Fruit fly (Drosophila melanogaster) whole organism, adult: ENCODE results near the gene CG15035.

Source experiments
- CG12768 ChIP-seq: fragments of 200-800 bp; sonication (Bioruptor generic); optimal IDR thresholded peaks from 2 replicates; lab custom pipeline; 2017; ENCODE audit warnings: missing biosample characterization, missing genetic modification characterization, mild to moderate bottlenecking, moderate library complexity, missing genetic modification reagents
- CG14711 ChIP-seq: fragments of 200-800 bp; sonication (Bioruptor generic); optimal IDR thresholded peaks from 2 replicates; lab custom pipeline; 2018; ENCODE audit warnings: missing biosample characterization, mild to moderate bottlenecking, missing genetic modification characterization, moderate library complexity
- CG1620 ChIP-seq: fragments of 200-800 bp; sonication (Bioruptor generic); optimal IDR thresholded peaks from 2 replicates; lab custom pipeline; 2016; ENCODE audit warnings: missing biosample characterization, missing genetic modification characterization
- CG33017 ChIP-seq: fragments of 200-800 bp; sonication (Bioruptor generic); optimal IDR thresholded peaks from 2 replicates; lab custom pipeline; 2018; ENCODE audit warnings: missing biosample characterization, mild to moderate bottlenecking, missing genetic modification characterization, moderate library complexity
- CG5204 ChIP-seq: fragments of 200-800 bp; sonication (Bioruptor generic); optimal IDR thresholded peaks from 2 replicates; lab custom pipeline; 2016; ENCODE audit warnings: missing biosample characterization, missing genetic modification characterization
- Crg-1 ChIP-seq: fragments of 200-800 bp; sonication (Bioruptor generic); optimal IDR thresholded peaks from 2 replicates; lab custom pipeline; 2016; ENCODE audit warnings: missing biosample characterization, missing genetic modification characterization
- Hr96 ChIP-seq: fragments of 200-800 bp; sonication (Bioruptor generic); optimal IDR thresholded peaks from 2 replicates; lab custom pipeline; 2016; ENCODE audit warnings: missing biosample characterization, missing genetic modification characterization
- cic ChIP-seq: fragments of 200-800 bp; sonication (Bioruptor generic); optimal IDR thresholded peaks from 2 replicates; lab custom pipeline; 2017; ENCODE audit warnings: missing biosample characterization, mild to moderate bottlenecking, missing genetic modification characterization, moderate library complexity
- cnc ChIP-seq, 2 experiments: fragments of >200 bp; optimal IDR thresholded peaks; 2 replicates each; lab custom pipeline; 2017
- kay ChIP-seq: fragments of 200-800 bp; sonication (Bioruptor generic); peaks from one replicate; lab custom pipeline; 2016; ENCODE audit warnings: missing biosample characterization, missing genetic modification characterization, borderline replicate concordance
- ovo ChIP-seq: fragments of 200-800 bp; sonication (Bioruptor generic); optimal IDR thresholded peaks from 2 replicates; lab custom pipeline; 2016; ENCODE audit warnings: missing biosample characterization, missing genetic modification characterization
- pad ChIP-seq: fragments of 200-800 bp; sonication (Bioruptor generic); optimal IDR thresholded peaks from 3 replicates; lab custom pipeline; 2017; ENCODE audit warnings: missing biosample characterization, missing genetic modification characterization, mild to moderate bottlenecking, moderate library complexity, missing genetic modification reagents
- tj ChIP-seq: fragments of 200-800 bp; sonication (Bioruptor generic); optimal IDR thresholded peaks from 3 replicates; lab custom pipeline; 2017; ENCODE audit warnings: missing biosample characterization, mild to moderate bottlenecking, missing genetic modification characterization, moderate library complexity
- toe ChIP-seq: fragments of 200-800 bp; sonication (Bioruptor generic); optimal IDR thresholded peaks from 2 replicates; lab custom pipeline; 2016; ENCODE audit warnings: missing biosample characterization, missing genetic modification characterization

dm6 chrX:7406908-7407307, 3.9 kb upstream of the CG15035 start, which contains the start of gene CG32727:
- TF ChIP-seq toe (GFP tag; lab: Kevin White, UChicago) (no peak), CG33017 (tag; lab: Kevin White, UChicago) (no peak), CG12768 (no peak), ovo (GFP tag; lab: Kevin White, UChicago) (no peak), CG14711 (no peak), Crg-1 (GFP tag; lab: Kevin White, UChicago) (no peak), kay (GFP tag; lab: Kevin White, UChicago) (no peak), cnc (optimal IDR thresholded peaks at IDR 0.05; lab: Kevin White, UChicago) (no peak), tj (GFP tag; lab: Kevin White, UChicago) (no peak), CG5204 (no peak), Hr96 (no peak), cic (no peak), pad (no peak), CG1620 (GFP tag; lab: Kevin White, UChicago) (no peak)
